Fruit fly (Drosophila melanogaster) whole organism, embryonic: ENCODE results near the gene Stt3B.
A peak's percentile ranks its signal among the peaks of the same experiment; 100 is the strongest.

ENCODE experiments used
- Antp ChIP-seq: fragments of 200-800 bp; sonication (Bioruptor generic); optimal IDR thresholded peaks from 3 replicates; lab custom pipeline; 2016; ENCODE audit warnings: missing biosample characterization, missing genetic modification characterization
- B-H2 ChIP-seq: fragments of 200-800 bp; sonication (Bioruptor generic); optimal IDR thresholded peaks from 2 replicates; lab custom pipeline; 2018; ENCODE audit warnings: missing biosample characterization, mild to moderate bottlenecking, missing genetic modification characterization
- CG10959 ChIP-seq: fragments of 200-800 bp; sonication (Bioruptor generic); IDR thresholded peaks from 2 replicates; pipeline ENCODE4 v1.3.6; 2022; ENCODE audit warnings: missing biosample characterization, missing genetic modification characterization
- CG11085 ChIP-seq: fragments of 200-800 bp; sonication (Bioruptor generic); IDR thresholded peaks from 2 replicates; pipeline ENCODE4 v1.3.6; 2022; ENCODE audit warnings: missing biosample characterization, missing genetic modification characterization
- CG12391 ChIP-seq: fragments of 200-800 bp; sonication (Bioruptor generic); optimal IDR thresholded peaks from 3 replicates; lab custom pipeline; 2018; ENCODE audit warnings: missing biosample characterization, mild to moderate bottlenecking, missing genetic modification characterization, moderate library complexity
- CG13123 ChIP-seq: fragments of 200-800 bp; sonication (Bioruptor generic); optimal IDR thresholded peaks from 2 replicates; lab custom pipeline; 2016; ENCODE audit warnings: missing biosample characterization, missing genetic modification characterization
- CG13624 ChIP-seq: fragments of 200-800 bp; sonication (Bioruptor generic); optimal IDR thresholded peaks from 2 replicates; lab custom pipeline; 2016; ENCODE audit warnings: missing biosample characterization, missing genetic modification characterization
- CG13894 ChIP-seq: fragments of 200-800 bp; sonication (Bioruptor generic); optimal IDR thresholded peaks from 3 replicates; lab custom pipeline; 2018; ENCODE audit warnings: missing biosample characterization, mild to moderate bottlenecking, missing genetic modification characterization, moderate library complexity
- CG14014 ChIP-seq: fragments of 200-800 bp; sonication (Bioruptor generic); IDR thresholded peaks from 2 replicates; pipeline ENCODE4 v1.3.6; 2022; ENCODE audit warnings: missing biosample characterization, missing genetic modification characterization
- CG15479 ChIP-seq: fragments of 200-800 bp; sonication (Bioruptor generic); optimal IDR thresholded peaks from 3 replicates; lab custom pipeline; 2019; ENCODE audit warnings: missing biosample characterization, mild to moderate bottlenecking, missing genetic modification characterization, moderate library complexity
- CG15601 ChIP-seq: fragments of 200-800 bp; sonication (Bioruptor generic); optimal IDR thresholded peaks from 3 replicates; lab custom pipeline; 2019; ENCODE audit warnings: missing biosample characterization, mild to moderate bottlenecking, missing genetic modification characterization, moderate library complexity
- CG15696 ChIP-seq: fragments of 200-800 bp; sonication (Bioruptor generic); optimal IDR thresholded peaks from 2 replicates; lab custom pipeline; 2019; ENCODE audit warnings: missing biosample characterization, mild to moderate bottlenecking, missing genetic modification characterization, moderate library complexity
- CG1603 ChIP-seq: fragments of 200-800 bp; sonication (Bioruptor generic); optimal IDR thresholded peaks from 2 replicates; lab custom pipeline; 2019; ENCODE audit warnings: missing biosample characterization, mild to moderate bottlenecking, missing genetic modification characterization, moderate library complexity
- CG16813 ChIP-seq: fragments of 200-800 bp; sonication (Bioruptor generic); IDR thresholded peaks from 3 replicates; pipeline ENCODE4 v1.3.6; 2022; ENCODE audit warnings: missing biosample characterization, missing genetic modification characterization; ENCODE audit not compliant: partially characterized antibody
- CG17359 ChIP-seq: fragments of 200-800 bp; sonication (Bioruptor generic); optimal IDR thresholded peaks from 3 replicates; lab custom pipeline; 2018; ENCODE audit warnings: missing biosample characterization, mild to moderate bottlenecking, missing genetic modification characterization, moderate library complexity
- CG17361 ChIP-seq: fragments of 200-800 bp; sonication (Bioruptor generic); IDR thresholded peaks from 3 replicates; pipeline ENCODE4 v1.3.6; 2022; ENCODE audit warnings: missing biosample characterization, missing genetic modification characterization
- CG18262 ChIP-seq: fragments of 200-800 bp; optimal IDR thresholded peaks from 3 replicates; lab custom pipeline; 2019; ENCODE audit warnings: missing biosample characterization, mild to moderate bottlenecking, missing genetic modification characterization, moderate library complexity
- CG2712 ChIP-seq: fragments of 200-800 bp; optimal IDR thresholded peaks from 3 replicates; lab custom pipeline; 2019; ENCODE audit warnings: missing biosample characterization, mild to moderate bottlenecking, missing genetic modification characterization, moderate library complexity
- CG4617 ChIP-seq: fragments of 200-800 bp; sonication (Bioruptor generic); optimal IDR thresholded peaks from 3 replicates; lab custom pipeline; 2016; ENCODE audit warnings: missing biosample characterization, missing genetic modification characterization, borderline replicate concordance
- CG7786 ChIP-seq: fragments of 200-800 bp; sonication (Bioruptor generic); optimal IDR thresholded peaks from 2 replicates; lab custom pipeline; 2016; ENCODE audit warnings: missing biosample characterization, missing genetic modification characterization
- CG7987 ChIP-seq: fragments of 200-800 bp; sonication (Bioruptor generic); optimal IDR thresholded peaks from 2 replicates; lab custom pipeline; 2018; ENCODE audit warnings: missing biosample characterization, mild to moderate bottlenecking, missing genetic modification characterization, moderate library complexity
- CG8944 ChIP-seq: fragments of 200-800 bp; sonication (Bioruptor generic); optimal IDR thresholded peaks from 3 replicates; lab custom pipeline; 2016; ENCODE audit warnings: missing biosample characterization, missing genetic modification characterization
- D19A ChIP-seq: fragments of 200-800 bp; optimal IDR thresholded peaks from 3 replicates; lab custom pipeline; 2019; ENCODE audit warnings: missing biosample characterization, mild to moderate bottlenecking, missing genetic modification characterization, moderate library complexity
- MESR4 ChIP-seq: fragments of 200-800 bp; sonication (Bioruptor generic); optimal IDR thresholded peaks from 2 replicates; lab custom pipeline; 2018; ENCODE audit warnings: missing biosample characterization, mild to moderate bottlenecking, missing genetic modification characterization, moderate library complexity
- Nf-YB ChIP-seq: fragments of 200-800 bp; sonication (Bioruptor generic); optimal IDR thresholded peaks from 3 replicates; lab custom pipeline; 2019; ENCODE audit warnings: missing biosample characterization, mild to moderate bottlenecking, missing genetic modification characterization, moderate library complexity
- Six4 ChIP-seq: fragments of 200-800 bp; sonication (Bioruptor generic); optimal IDR thresholded peaks from 2 replicates; lab custom pipeline; 2016; ENCODE audit warnings: missing biosample characterization, missing genetic modification characterization
- Spps ChIP-seq: fragments of 200-800 bp; sonication (Bioruptor generic); optimal IDR thresholded peaks from 2 replicates; lab custom pipeline; 2018; ENCODE audit warnings: missing biosample characterization, mild to moderate bottlenecking, missing genetic modification characterization
- Sry-β ChIP-seq: fragments of 200-800 bp; sonication (Bioruptor generic); optimal IDR thresholded peaks from 2 replicates; lab custom pipeline; 2018; ENCODE audit warnings: missing biosample characterization, mild to moderate bottlenecking, missing genetic modification characterization, moderate library complexity
- Trl ChIP-seq, 3 experiments: fragments of >200 bp in 2 of 3; fragments of 200-800 bp in 1 of 3; sonication (Bioruptor generic) in 1 of 3; optimal IDR thresholded peaks; 2 replicates in 1 of 3; 3 replicates in 2 of 3; lab custom pipeline; 2016 to 2017; ENCODE audit warnings: missing biosample characterization in 1 of 3, missing genetic modification characterization in 1 of 3
- Vsx1 ChIP-seq: fragments of 200-800 bp; sonication (Bioruptor generic); optimal IDR thresholded peaks from 2 replicates; lab custom pipeline; 2017; ENCODE audit warnings: missing biosample characterization, mild to moderate bottlenecking, missing genetic modification characterization, missing genetic modification reagents
- bbx ChIP-seq: fragments of 200-800 bp; sonication (Bioruptor generic); IDR thresholded peaks from 2 replicates; pipeline ENCODE4 v1.3.6; 2022; ENCODE audit warnings: missing biosample characterization, missing genetic modification characterization; ENCODE audit not compliant: partially characterized antibody
- dpn ChIP-seq, 2 experiments: fragments of 200-800 bp; sonication (Bioruptor generic); optimal IDR thresholded peaks; 3 replicates each; lab custom pipeline; 2016; ENCODE audit warnings: missing biosample characterization in 2 of 2, missing genetic modification characterization in 2 of 2
- en ChIP-seq: fragments of 200-800 bp; sonication (Bioruptor generic); optimal IDR thresholded peaks from 2 replicates; lab custom pipeline; 2016; ENCODE audit warnings: missing biosample characterization, missing genetic modification characterization
- gem ChIP-seq: fragments of 200-800 bp; sonication (Bioruptor generic); optimal IDR thresholded peaks from 2 replicates; lab custom pipeline; 2019; ENCODE audit warnings: missing biosample characterization, mild to moderate bottlenecking, missing genetic modification characterization, moderate library complexity
- grau ChIP-seq: fragments of 200-800 bp; optimal IDR thresholded peaks from 3 replicates; lab custom pipeline; 2019; ENCODE audit warnings: missing biosample characterization, mild to moderate bottlenecking, missing genetic modification characterization, moderate library complexity
- her ChIP-seq: fragments of 200-800 bp; sonication (Bioruptor generic); optimal IDR thresholded peaks from 2 replicates; lab custom pipeline; 2016; ENCODE audit warnings: missing biosample characterization, missing genetic modification characterization
- ind ChIP-seq: fragments of 200-800 bp; sonication (Bioruptor generic); optimal IDR thresholded peaks from 3 replicates; lab custom pipeline; 2016; ENCODE audit warnings: missing biosample characterization, missing genetic modification characterization
- mld ChIP-seq: fragments of 200-800 bp; sonication (Bioruptor generic); IDR thresholded peaks from 3 replicates; pipeline ENCODE4 v1.3.6; 2022; ENCODE audit warnings: missing biosample characterization, missing genetic modification characterization; ENCODE audit not compliant: partially characterized antibody
- nerfin-1 ChIP-seq: fragments of 200-800 bp; sonication (Bioruptor generic); optimal IDR thresholded peaks from 3 replicates; lab custom pipeline; 2019; ENCODE audit warnings: missing biosample characterization, mild to moderate bottlenecking, missing genetic modification characterization, moderate library complexity
- nom ChIP-seq: fragments of 200-800 bp; sonication (Bioruptor generic); optimal IDR thresholded peaks from 2 replicates; lab custom pipeline; 2017; ENCODE audit warnings: missing biosample characterization, missing genetic modification characterization, mild to moderate bottlenecking, moderate library complexity, missing genetic modification reagents
- pan ChIP-seq, 4 experiments: fragments of >200 bp in 3 of 4; fragments of 200-800 bp in 1 of 4; sonication (Bioruptor generic) in 1 of 4; optimal IDR thresholded peaks in 3 of 4; IDR thresholded peaks in 1 of 4; 2 replicates each; pipeline versions ENCODE4 v1.3.6 to Lab custom; 2017 to 2022; ENCODE audit warnings: missing biosample characterization in 2 of 4, missing genetic modification characterization in 2 of 4, mixed read lengths in 1 of 4
- phol ChIP-seq: fragments of 200-800 bp; sonication (Bioruptor generic); optimal IDR thresholded peaks from 3 replicates; lab custom pipeline; 2018; ENCODE audit warnings: missing biosample characterization, mild to moderate bottlenecking, missing genetic modification characterization, moderate library complexity
- pum ChIP-seq: fragments of 200-800 bp; sonication (Bioruptor generic); optimal IDR thresholded peaks from 2 replicates; lab custom pipeline; 2016; ENCODE audit warnings: missing biosample characterization, missing genetic modification characterization
- so ChIP-seq: fragments of 200-800 bp; sonication (Bioruptor generic); IDR thresholded peaks from 3 replicates; pipeline ENCODE4 v1.3.6; 2022; ENCODE audit warnings: missing biosample characterization, missing genetic modification characterization
- stc ChIP-seq: fragments of 200-800 bp; sonication (Bioruptor generic); IDR thresholded peaks from 2 replicates; pipeline ENCODE4 v1.3.6; 2022; ENCODE audit warnings: missing biosample characterization, missing genetic modification characterization
- sug ChIP-seq: fragments of 200-800 bp; optimal IDR thresholded peaks from 2 replicates; lab custom pipeline; 2019; ENCODE audit warnings: missing biosample characterization, mild to moderate bottlenecking, missing genetic modification characterization, moderate library complexity
- twi ChIP-seq: fragments of 200-800 bp; optimal IDR thresholded peaks from 2 replicates; lab custom pipeline; 2019; ENCODE audit warnings: missing biosample characterization, mild to moderate bottlenecking, missing genetic modification characterization, moderate library complexity

Gene Stt3B

DNA sequence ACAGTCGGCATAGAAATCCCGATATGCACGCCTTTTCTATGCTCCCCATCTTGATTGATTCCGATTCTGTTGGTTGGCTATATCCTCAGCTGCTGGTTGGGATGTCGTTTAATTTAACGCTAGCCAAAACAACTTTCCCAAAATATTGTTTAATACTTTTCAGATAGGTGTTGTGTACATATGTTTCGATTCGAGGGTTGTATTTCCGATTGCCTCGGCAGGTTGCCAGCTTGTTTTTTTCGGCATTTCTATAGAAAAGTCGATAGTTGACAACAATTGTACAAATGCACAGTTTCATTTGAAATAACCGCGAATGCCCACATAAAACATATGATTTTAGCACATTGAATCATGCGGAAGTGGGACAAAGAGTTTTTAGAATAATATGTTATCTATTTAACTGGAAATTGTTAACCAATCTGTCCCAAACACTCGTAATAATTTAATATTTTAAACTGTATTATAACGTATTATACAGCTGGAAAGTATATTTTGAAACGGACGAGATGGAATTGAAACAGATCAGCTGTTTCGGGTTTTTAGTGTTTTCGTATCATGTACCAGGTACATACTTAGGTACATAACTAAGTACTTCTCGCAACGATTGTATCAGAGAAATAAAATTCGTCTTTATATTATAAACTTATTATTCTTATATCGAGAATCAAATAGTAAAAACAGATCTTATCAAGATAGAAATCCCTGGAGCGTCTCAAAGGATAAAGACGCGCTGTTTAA is 14.8 kb downstream of the Stt3B start, which contains the start of gene CG31109 (continued):
- TF ChIP-seq nom (GFP tag; lab: Kevin White, UChicago) (peak; percentile 3), her (GFP tag; lab: Kevin White, UChicago) (no peak), CG14014 (GFP tag; lab: Robert Waterston, UW) (peak; percentile 37; the same call in 1 of the 2 replicates), grau (tag; lab: Kevin White, UChicago) (peak; percentile 39), CG7987 (GFP tag; lab: Kevin White, UChicago) (peak; percentile 30), CG8944 (GFP tag; lab: Kevin White, UChicago) (peak; percentile 22), stc (GFP tag; lab: Robert Waterston, UW) (no peak), Spps (tag; lab: Kevin White, UChicago) (no peak), dpn (GFP tag; optimal IDR thresholded peaks at IDR 0.05; lab: Kevin White, UChicago) (peak in 1 of 2 experiments; percentile 4), so (no peak), pum (GFP tag; lab: Kevin White, UChicago) (peak; percentile 26), CG18262 (tag; lab: Kevin White, UChicago) (peak; percentile 33), Vsx1 (GFP tag; lab: Kevin White, UChicago) (no peak), CG12391 (tag; lab: Kevin White, UChicago) (peak; percentile 46), Antp (GFP tag; lab: Kevin White, UChicago) (no peak), en (GFP tag; lab: Kevin White, UChicago) (no peak), Nf-YB (GFP tag; lab: Kevin White, UChicago) (no peak), Sry-β (GFP tag; lab: Kevin White, UChicago) (peak; percentile 12), CG13624 (GFP tag; lab: Kevin White, UChicago) (peak; percentile 42), bbx (GFP tag; lab: Robert Waterston, UW) (peak; percentile 57), CG13123 (no peak), sug (tag; lab: Kevin White, UChicago) (peak; percentile 55), CG15696 (tag; lab: Kevin White, UChicago) (peak; percentile 46), CG16813 (GFP tag; lab: Robert Waterston, UW) (peak; percentile 56; the same call in 2 of the 3 replicates), pan (optimal IDR thresholded peaks at IDR 0.05; lab: Kevin White, UChicago) (no peak), pan (GFP tag; optimal IDR thresholded peaks at IDR 0.05 in 1 of 2, IDR thresholded peaks at IDR 0.05 in 1 of 2) (peak in 1 of 2 experiments; percentile 38), CG11085 (GFP tag; lab: Robert Waterston, UW) (no peak), gem (tag; lab: Kevin White, UChicago) (peak; percentile 33), CG17359 (peak; percentile 2), Trl (optimal IDR thresholded peaks at IDR 0.05; lab: Kevin White, UChicago) (no peak), Trl (GFP tag; optimal IDR thresholded peaks at IDR 0.05; lab: Kevin White, UChicago) (peak; percentile 33), ind (peak; percentile 25), CG15601 (tag; lab: Kevin White, UChicago) (peak; percentile 36), phol (tag; lab: Kevin White, UChicago) (peak; percentile 40), nerfin-1 (tag; lab: Kevin White, UChicago) (peak; percentile 2), CG2712 (peak; percentile 32), CG10959 (GFP tag; lab: Robert Waterston, UW) (no peak), Six4 (GFP tag; lab: Kevin White, UChicago) (peak; percentile 30), mld (GFP tag; lab: Robert Waterston, UW) (0 out of 3 replicates have a peak, but pooled peaks have one; percentile 41), MESR4 (peak; percentile 79), CG17361 (GFP tag; lab: Robert Waterston, UW) (peak; percentile 40; the same call in 1 of the 3 replicates), D19A (tag; lab: Kevin White, UChicago) (peak; percentile 1), CG15479 (peak; percentile 10), CG13894 (tag; lab: Kevin White, UChicago) (peak; percentile 42), twi (peak; percentile 27), B-H2 (GFP tag; lab: Kevin White, UChicago) (peak; percentile 60), CG4617 (GFP tag; lab: Kevin White, UChicago) (peak; percentile 60), CG7786 (GFP tag; lab: Kevin White, UChicago) (peak; percentile 3), CG1603 (tag; lab: Kevin White, UChicago) (peak; percentile 91)
